Fruit fly (Drosophila melanogaster): ENCODE data around the gene Rab9D.

Rab9D gene

dm6 chrX:10602057-10602764, 13.3 kb downstream of the Rab9D start, which contains the start of gene CG1628:
CG1628 (minus strand) TSS chrX:10602714.
- no peak for TF ChIP-seq CG8119 (GFP tag; IDR thresholded peaks at IDR 0.05)
- no peak for TF ChIP-seq Sox15 (GFP tag; optimal IDR thresholded peaks at IDR 0.05)
- TF ChIP-seq CG6276 (GFP tag; optimal IDR thresholded peaks at IDR 0.05): peak; percentile 21
- TF ChIP-seq Blimp-1 (GFP tag; optimal IDR thresholded peaks at IDR 0.05): no peak
- peak; percentile 13 for TF ChIP-seq cyc (GFP tag; optimal IDR thresholded peaks at IDR 0.05)
- peak; percentile 76 for TF ChIP-seq Eip78C (GFP tag)
- peak; percentile 57 for TF ChIP-seq CG6854 (GFP tag; optimal IDR thresholded peaks at IDR 0.05)
- TF ChIP-seq svp (GFP tag): peak; percentile 69
- peak; percentile 16; the same call in 1 of the 2 replicates for TF ChIP-seq CG15336 (GFP tag; IDR thresholded peaks at IDR 0.05)
- no peak for TF ChIP-seq Hr38 (GFP tag; optimal IDR thresholded peaks at IDR 0.05)
- TF ChIP-seq CG3919 (GFP tag; optimal IDR thresholded peaks at IDR 0.05): peak; percentile 30
- TF ChIP-seq Eip75B (GFP tag; optimal IDR thresholded peaks at IDR 0.05): no peak
- no peak for TF ChIP-seq CG8632 (GFP tag; optimal IDR thresholded peaks at IDR 0.05)
- TF ChIP-seq eg (GFP tag; IDR thresholded peaks at IDR 0.05): 0 out of 3 replicates have a peak, but pooled peaks have one; percentile 28
- no peak for TF ChIP-seq CG32006 (GFP tag; optimal IDR thresholded peaks at IDR 0.05)
- TF ChIP-seq Sox14 (GFP tag; optimal IDR thresholded peaks at IDR 0.05): no peak
- TF ChIP-seq CG6163 (GFP tag; IDR thresholded peaks at IDR 0.05): 0 out of 3 replicates have a peak, but pooled peaks have one; percentile 35
- TF ChIP-seq CG3032 (tag; optimal IDR thresholded peaks at IDR 0.05): no peak

- TF ChIP-seq CG6163 (GFP tag; IDR thresholded peaks at IDR 0.05) (no peak), CG15336 (GFP tag; IDR thresholded peaks at IDR 0.05) (no peak), Blimp-1 (GFP tag; optimal IDR thresholded peaks at IDR 0.05) (no peak), CG6276 (GFP tag; optimal IDR thresholded peaks at IDR 0.05) (no peak), CG6854 (GFP tag; optimal IDR thresholded peaks at IDR 0.05) (no peak), CG34406 (GFP tag; optimal IDR thresholded peaks at IDR 0.05) (no peak), CG10631 (GFP tag; optimal IDR thresholded peaks at IDR 0.05) (no peak), salr (GFP tag; optimal IDR thresholded peaks at IDR 0.05) (no peak), fkh (GFP tag; optimal IDR thresholded peaks at IDR 0.05) (no peak), CG10669 (GFP tag; optimal IDR thresholded peaks at IDR 0.05) (no peak), Smox (GFP tag; optimal IDR thresholded peaks at IDR 0.05) (no peak), CG16779 (tag; optimal IDR thresholded peaks at IDR 0.05) (no peak), Hr4 (GFP tag; optimal IDR thresholded peaks at IDR 0.05) (no peak), CG11294 (GFP tag; IDR thresholded peaks at IDR 0.05) (no peak), Hr39 (GFP tag; optimal IDR thresholded peaks at IDR 0.05) (no peak), achi (GFP tag; optimal IDR thresholded peaks at IDR 0.05) (no peak), Lpt (GFP tag; optimal IDR thresholded peaks at IDR 0.05) (no peak)
Measured at dm6 chrX:10606889-10607478, 18.1 kb downstream of the Rab9D start.

- TF ChIP-seq vri (GFP tag; optimal IDR thresholded peaks at IDR 0.05) (no peak), CG6854 (GFP tag; optimal IDR thresholded peaks at IDR 0.05) (no peak), CG4318 (GFP tag; optimal IDR thresholded peaks at IDR 0.05) (no peak), CG34406 (GFP tag; optimal IDR thresholded peaks at IDR 0.05) (no peak), Blimp-1 (GFP tag; optimal IDR thresholded peaks at IDR 0.05) (no peak)
Measured at dm6 chrX:10607629-10608028, 18.7 kb downstream of the Rab9D start.

- no peak for TF ChIP-seq CG15336 (GFP tag; IDR thresholded peaks at IDR 0.05)
- no peak for TF ChIP-seq CG6163 (GFP tag; IDR thresholded peaks at IDR 0.05)
- TF ChIP-seq CG7368 (GFP tag; optimal IDR thresholded peaks at IDR 0.05): peak; percentile 24
- TF ChIP-seq svp (GFP tag): peak; percentile 1
Measured at dm6 chrX:10613568-10613967, 24.7 kb downstream of the Rab9D start.

dm6 chrX:10615215-10615614, 26.3 kb downstream of the Rab9D start:
- TF ChIP-seq Eip93F (GFP tag; optimal IDR thresholded peaks at IDR 0.05) (no peak), CG6792 (GFP tag; optimal IDR thresholded peaks at IDR 0.05) (no peak), salr (GFP tag; optimal IDR thresholded peaks at IDR 0.05) (no peak), eg (GFP tag; IDR thresholded peaks at IDR 0.05) (no peak), Smox (GFP tag; optimal IDR thresholded peaks at IDR 0.05) (no peak), net (GFP tag; optimal IDR thresholded peaks at IDR 0.05) (no peak), CG16779 (tag; optimal IDR thresholded peaks at IDR 0.05) (no peak), CG4318 (GFP tag; optimal IDR thresholded peaks at IDR 0.05) (no peak), fd85E (GFP tag; optimal IDR thresholded peaks at IDR 0.05) (no peak), ss (GFP tag; optimal IDR thresholded peaks at IDR 0.05) (peak in 1 of 2 experiments; percentile 6), fkh (GFP tag; optimal IDR thresholded peaks at IDR 0.05) (no peak), CG3919 (GFP tag; optimal IDR thresholded peaks at IDR 0.05) (no peak), esn (GFP tag; optimal IDR thresholded peaks at IDR 0.05) (no peak), CG32006 (GFP tag; optimal IDR thresholded peaks at IDR 0.05) (peak; percentile 44), OdsH (GFP tag; optimal IDR thresholded peaks at IDR 0.05) (no peak), Lpt (GFP tag; optimal IDR thresholded peaks at IDR 0.05) (no peak), pdm3 (GFP tag; optimal IDR thresholded peaks at IDR 0.05) (no peak), svp (GFP tag) (peak; percentile 67)

Measured in whole organism, prepupa.